Fruit fly (Drosophila melanogaster) whole organism, adult: ENCODE data around the gene CG13907.

ENCODE experiments used
- CG11617 ChIP-seq: fragments of 200-800 bp; sonication (Bioruptor generic); optimal IDR thresholded peaks from 2 replicates; lab custom pipeline; 2017; ENCODE audit warnings: mild to moderate bottlenecking, missing biosample characterization, missing genetic modification reagents, missing genetic modification characterization
- CG12768 ChIP-seq: fragments of 200-800 bp; sonication (Bioruptor generic); optimal IDR thresholded peaks from 2 replicates; lab custom pipeline; 2017; ENCODE audit warnings: missing biosample characterization, missing genetic modification characterization, mild to moderate bottlenecking, moderate library complexity, missing genetic modification reagents
- CG14711 ChIP-seq: fragments of 200-800 bp; sonication (Bioruptor generic); optimal IDR thresholded peaks from 2 replicates; lab custom pipeline; 2018; ENCODE audit warnings: missing biosample characterization, mild to moderate bottlenecking, missing genetic modification characterization, moderate library complexity
- CG1620 ChIP-seq: fragments of 200-800 bp; sonication (Bioruptor generic); optimal IDR thresholded peaks from 2 replicates; lab custom pipeline; 2016; ENCODE audit warnings: missing biosample characterization, missing genetic modification characterization
- CG33017 ChIP-seq: fragments of 200-800 bp; sonication (Bioruptor generic); optimal IDR thresholded peaks from 2 replicates; lab custom pipeline; 2018; ENCODE audit warnings: missing biosample characterization, mild to moderate bottlenecking, missing genetic modification characterization, moderate library complexity
- CG5204 ChIP-seq: fragments of 200-800 bp; sonication (Bioruptor generic); optimal IDR thresholded peaks from 2 replicates; lab custom pipeline; 2016; ENCODE audit warnings: missing biosample characterization, missing genetic modification characterization
- CG7045 ChIP-seq: fragments of 200-800 bp; sonication (Bioruptor generic); optimal IDR thresholded peaks from 2 replicates; lab custom pipeline; 2017; ENCODE audit warnings: missing biosample characterization, mild to moderate bottlenecking, missing genetic modification characterization
- CG7101 ChIP-seq: fragments of 200-800 bp; sonication (Bioruptor generic); optimal IDR thresholded peaks from 2 replicates; lab custom pipeline; 2018; ENCODE audit warnings: missing biosample characterization, mild to moderate bottlenecking, missing genetic modification characterization, moderate library complexity
- Clk ChIP-seq: fragments of 200-800 bp; sonication (Bioruptor generic); optimal IDR thresholded peaks from 2 replicates; lab custom pipeline; 2017; ENCODE audit warnings: missing biosample characterization, missing genetic modification characterization
- Crg-1 ChIP-seq: fragments of 200-800 bp; sonication (Bioruptor generic); optimal IDR thresholded peaks from 2 replicates; lab custom pipeline; 2016; ENCODE audit warnings: missing biosample characterization, missing genetic modification characterization
- Hr96 ChIP-seq: fragments of 200-800 bp; sonication (Bioruptor generic); optimal IDR thresholded peaks from 2 replicates; lab custom pipeline; 2016; ENCODE audit warnings: missing biosample characterization, missing genetic modification characterization
- Mnt ChIP-seq: fragments of 200-800 bp; sonication (Bioruptor generic); optimal IDR thresholded peaks from 2 replicates; lab custom pipeline; 2016; ENCODE audit warnings: missing biosample characterization, mild to moderate bottlenecking, missing genetic modification characterization
- bab1 ChIP-seq: fragments of 200-800 bp; sonication (Bioruptor generic); optimal IDR thresholded peaks from 3 replicates; lab custom pipeline; 2019; ENCODE audit warnings: missing biosample characterization, mild to moderate bottlenecking, missing genetic modification characterization, moderate library complexity
- cic ChIP-seq: fragments of 200-800 bp; sonication (Bioruptor generic); optimal IDR thresholded peaks from 2 replicates; lab custom pipeline; 2017; ENCODE audit warnings: missing biosample characterization, mild to moderate bottlenecking, missing genetic modification characterization, moderate library complexity
- cnc ChIP-seq, 2 experiments: fragments of >200 bp; optimal IDR thresholded peaks; 2 replicates each; lab custom pipeline; 2017
- kay ChIP-seq: fragments of 200-800 bp; sonication (Bioruptor generic); peaks from one replicate; lab custom pipeline; 2016; ENCODE audit warnings: missing biosample characterization, missing genetic modification characterization, borderline replicate concordance
- ovo ChIP-seq: fragments of 200-800 bp; sonication (Bioruptor generic); optimal IDR thresholded peaks from 2 replicates; lab custom pipeline; 2016; ENCODE audit warnings: missing biosample characterization, missing genetic modification characterization
- pad ChIP-seq: fragments of 200-800 bp; sonication (Bioruptor generic); optimal IDR thresholded peaks from 3 replicates; lab custom pipeline; 2017; ENCODE audit warnings: missing biosample characterization, missing genetic modification characterization, mild to moderate bottlenecking, moderate library complexity, missing genetic modification reagents
- tj ChIP-seq: fragments of 200-800 bp; sonication (Bioruptor generic); optimal IDR thresholded peaks from 3 replicates; lab custom pipeline; 2017; ENCODE audit warnings: missing biosample characterization, mild to moderate bottlenecking, missing genetic modification characterization, moderate library complexity
- toe ChIP-seq: fragments of 200-800 bp; sonication (Bioruptor generic); optimal IDR thresholded peaks from 2 replicates; lab custom pipeline; 2016; ENCODE audit warnings: missing biosample characterization, missing genetic modification characterization

The CG13907 gene

dm6 chr3L:843626-844025 is 38.2 kb downstream of the CG13907 start, which contains the start of gene Cep290:
Gene Cep290 (plus strand): TSS chr3L:843926.
- TF ChIP-seq kay (GFP tag; lab: Kevin White, UChicago) = no peak
- TF ChIP-seq CG7045 (GFP tag; lab: Kevin White, UChicago) = no peak

- TF ChIP-seq CG33017 (tag; lab: Kevin White, UChicago) = no peak
- TF ChIP-seq CG11617 = no peak
- no peak for TF ChIP-seq cnc (optimal IDR thresholded peaks at IDR 0.05; lab: Kevin White, UChicago)
- no peak for TF ChIP-seq Crg-1 (GFP tag; lab: Kevin White, UChicago)
- TF ChIP-seq tj (GFP tag; lab: Kevin White, UChicago) = no peak
- TF ChIP-seq bab1 (GFP tag; lab: Kevin White, UChicago) = no peak
- no peak for TF ChIP-seq CG7101 (tag; lab: Kevin White, UChicago)
- no peak for TF ChIP-seq CG14711
- TF ChIP-seq kay (GFP tag; lab: Kevin White, UChicago) = no peak
- no peak for TF ChIP-seq CG12768 (GFP tag; lab: Kevin White, UChicago)
- no peak for TF ChIP-seq CG1620
- TF ChIP-seq CG5204 (GFP tag; lab: Kevin White, UChicago) = no peak
- no peak for TF ChIP-seq CG7045 (GFP tag; lab: Kevin White, UChicago)
- TF ChIP-seq toe (GFP tag; lab: Kevin White, UChicago) = no peak
- TF ChIP-seq pad (GFP tag; lab: Kevin White, UChicago) = no peak
- no peak for TF ChIP-seq Clk (GFP tag; lab: Kevin White, UChicago)
- TF ChIP-seq cic (GFP tag; lab: Kevin White, UChicago) = no peak
- TF ChIP-seq Mnt (GFP tag; lab: Kevin White, UChicago) = no peak
These were observed 40.6 kb downstream of the CG13907 start, which contains the start of the genes JMJD5 and Gr61a for dm6 chr3L:841260-841659. Gene JMJD5 (minus strand): TSS chr3L:841360. Gene Gr61a (plus strand): TSS chr3L:841451.

DNA sequence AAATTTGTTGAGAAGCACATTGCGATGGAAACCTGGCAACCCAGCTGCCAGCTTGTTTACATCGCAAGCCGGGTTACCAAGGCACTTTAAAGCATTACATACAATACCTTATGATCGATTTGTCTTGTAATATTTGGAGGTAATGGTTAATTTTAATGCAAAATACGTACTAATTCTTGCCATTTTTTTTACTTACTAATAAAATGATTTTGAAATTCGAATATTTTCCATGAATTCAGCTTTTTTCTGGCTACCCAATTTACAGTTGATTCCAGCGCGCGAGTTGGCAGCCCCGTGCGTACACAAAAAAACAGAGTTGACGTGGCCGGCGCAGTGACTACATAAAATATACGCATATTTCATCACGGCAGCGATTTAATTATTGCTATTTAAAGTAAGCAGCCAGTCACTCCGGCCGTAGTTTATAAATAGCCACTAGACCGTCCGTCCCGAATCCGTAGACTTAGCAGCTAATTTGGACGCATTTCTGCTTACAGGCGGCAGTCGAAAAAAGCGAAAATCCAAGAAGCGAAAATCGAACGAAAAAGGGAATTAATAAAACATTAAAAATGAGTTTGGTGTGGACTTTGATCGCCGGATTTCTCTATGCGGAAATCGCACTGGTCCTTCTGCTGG is 44.1 kb downstream of the CG13907 start, which contains the start of the genes CG13901 and CG13887:
Gene CG13901 (minus strand): TSS at position 270 of the 636 bp plus-strand sequence.
Gene CG13887 (plus strand): TSS at position 310 of the 636 bp plus-strand sequence.
- TF ChIP-seq Clk (GFP tag; lab: Kevin White, UChicago) (peak; percentile 77), Hr96 (GFP tag; lab: Kevin White, UChicago) (peak; percentile 91), CG11617 (peak; percentile 91), kay (GFP tag; lab: Kevin White, UChicago) (no peak), toe (GFP tag; lab: Kevin White, UChicago) (peak; percentile 91), cnc (optimal IDR thresholded peaks at IDR 0.05; lab: Kevin White, UChicago) (no peak), bab1 (GFP tag; lab: Kevin White, UChicago) (peak; percentile 95), CG7101 (tag; lab: Kevin White, UChicago) (peak; percentile 89), Crg-1 (GFP tag; lab: Kevin White, UChicago) (peak; percentile 89), cic (GFP tag; lab: Kevin White, UChicago) (peak; percentile 79), CG12768 (GFP tag; lab: Kevin White, UChicago) (peak; percentile 90), CG33017 (tag; lab: Kevin White, UChicago) (peak; percentile 83), CG14711 (peak; percentile 100), CG7045 (GFP tag; lab: Kevin White, UChicago) (peak; percentile 90), CG1620 (peak; percentile 88), tj (GFP tag; lab: Kevin White, UChicago) (peak; percentile 80), pad (GFP tag; lab: Kevin White, UChicago) (peak; percentile 76), ovo (GFP tag; lab: Kevin White, UChicago) (peak; percentile 84), Mnt (GFP tag; lab: Kevin White, UChicago) (peak; percentile 97), CG5204 (GFP tag; lab: Kevin White, UChicago) (no peak)

dm6 chr3L:835455-836034 is 46.3 kb downstream of the CG13907 start, which contains the start of gene CG42554:
Gene CG42554 (plus strand): TSS chr3L:835683.
- TF ChIP-seq bab1 (GFP tag; lab: Kevin White, UChicago) (peak; percentile 6), Crg-1 (GFP tag; lab: Kevin White, UChicago) (no peak), toe (GFP tag; lab: Kevin White, UChicago) (no peak), CG14711 (peak; percentile 55)

DNA sequence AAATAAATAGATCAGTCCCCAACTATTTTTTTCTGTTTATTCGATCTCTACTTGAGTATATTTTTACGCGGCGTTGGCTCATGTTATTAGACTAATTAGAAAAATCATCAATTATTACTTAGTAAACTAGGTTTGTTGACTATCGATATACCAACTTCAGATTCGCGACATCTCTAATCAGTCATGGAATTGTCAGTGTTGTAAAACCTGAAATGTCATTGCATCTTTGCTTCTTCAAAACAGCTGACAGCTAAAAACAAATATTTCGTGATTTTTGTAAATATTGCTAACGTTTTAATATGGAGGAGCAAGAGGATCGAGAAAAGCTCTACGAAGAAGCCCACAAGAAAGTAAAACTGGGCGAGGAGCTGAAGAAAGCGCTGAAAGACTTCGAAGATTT is 47.9 kb downstream of the CG13907 start, which contains the start of gene CG42553:
Gene CG42553 (plus strand): TSS at position 216 of the 400 bp plus-strand sequence.
- TF ChIP-seq Mnt (GFP tag; lab: Kevin White, UChicago) (no peak), CG7101 (tag; lab: Kevin White, UChicago) (peak; percentile 27), bab1 (GFP tag; lab: Kevin White, UChicago) (peak; percentile 13), CG5204 (GFP tag; lab: Kevin White, UChicago) (no peak), tj (GFP tag; lab: Kevin White, UChicago) (peak; percentile 28), CG12768 (GFP tag; lab: Kevin White, UChicago) (no peak), CG1620 (peak; percentile 38)
